Worm (Caenorhabditis elegans): ENCODE results near the gene nhr-210.

- TF ChIP-seq T22C8.4 (GFP tag; IDR thresholded peaks at IDR 0.05): no peak
- TF ChIP-seq klf-2 (GFP tag; conservative IDR thresholded peaks at IDR 0.05): no peak
Measured at ce11 chrV:497399-497798, 21.9 kb downstream of the nhr-210 start, which contains the start of gene T01G6.1.
